Worm (Caenorhabditis elegans) whole organism, L1 larva: Measurements from ENCODE around the gene F13H8.8.

ENCODE experiments used
- ama-1 ChIP-seq: fragments of 150-350 bp; optimal IDR thresholded peaks from 2 replicates; lab custom pipeline; 2014
- ceh-82 ChIP-seq, 3 experiments: fragments of 150-350 bp in 1 of 3; sonication (generic microtip) in 2 of 3; optimal IDR thresholded peaks; 2 replicates each; lab custom pipeline; 2014 to 2017; ENCODE audit warnings: missing biosample characterization in 3 of 3, missing genetic modification characterization in 3 of 3
- ces-1 ChIP-seq: fragments of 150-350 bp; optimal IDR thresholded peaks from 2 replicates; lab custom pipeline; 2014; ENCODE audit warnings: missing biosample characterization, missing genetic modification reagents, missing genetic modification characterization
- fkh-10 ChIP-seq: sonication (generic microtip); optimal IDR thresholded peaks from 2 replicates; lab custom pipeline; 2017; ENCODE audit warnings: missing biosample characterization, missing genetic modification reagents, missing genetic modification characterization
- lin-39 ChIP-seq: fragments of 150-350 bp; optimal IDR thresholded peaks from 2 replicates; lab custom pipeline; 2014; ENCODE audit warnings: missing biosample characterization, missing genetic modification reagents, missing genetic modification characterization
- mdl-1 ChIP-seq, 2 experiments: fragments of 150-350 bp; optimal IDR thresholded peaks; 2 replicates each; lab custom pipeline; 2014 to 2017; ENCODE audit warnings: missing biosample characterization in 2 of 2, missing genetic modification characterization in 2 of 2, inconsistent platforms in 1 of 2
- nhr-11 ChIP-seq: fragments of 150-350 bp; optimal IDR thresholded peaks from 2 replicates; lab custom pipeline; 2014; ENCODE audit warnings: missing biosample characterization, missing genetic modification characterization
- nhr-237 ChIP-seq: fragments of 150-350 bp; optimal IDR thresholded peaks from 2 replicates; lab custom pipeline; 2014; ENCODE audit warnings: missing biosample characterization, missing genetic modification characterization
- snpc-4 ChIP-seq: fragments of 150-350 bp; optimal IDR thresholded peaks from 2 replicates; lab custom pipeline; 2014; ENCODE audit warnings: missing biosample characterization, missing genetic modification characterization
- sup-37 ChIP-seq: fragments of 200-800 bp; sonication (Bioruptor generic); optimal IDR thresholded peaks from 2 replicates; lab custom pipeline; 2018; ENCODE audit warnings: mild to moderate bottlenecking, missing genetic modification characterization, missing compliant biosample characterization
- tbx-2 ChIP-seq: sonication (generic microtip); optimal IDR thresholded peaks from 2 replicates; lab custom pipeline; 2016; ENCODE audit warnings: missing genetic modification characterization, missing compliant biosample characterization

DNA sequence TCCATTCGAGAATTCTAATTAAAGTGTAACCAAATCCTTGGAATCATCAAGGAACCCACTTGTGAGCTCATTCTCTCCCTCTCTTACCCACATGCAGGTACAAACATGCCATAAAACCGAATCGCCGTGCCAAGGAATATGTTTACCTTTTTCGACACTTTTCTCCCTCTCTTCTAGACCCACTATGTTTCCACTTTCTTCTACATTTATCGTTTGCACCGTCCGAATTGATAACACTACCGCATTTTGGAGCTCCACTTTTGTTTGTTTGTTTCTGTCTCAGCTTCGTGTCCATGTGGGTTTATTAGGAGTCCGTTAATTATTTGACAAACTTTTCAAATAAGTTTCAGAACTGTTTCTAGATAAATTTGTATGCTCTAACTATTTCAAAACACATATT is 14.0 kb upstream of the F13H8.8 start:
- TF ChIP-seq ceh-82 (tag; optimal IDR thresholded peaks at IDR 0.05; lab: Kevin White, UChicago) (no peak), sup-37 (GFP tag; lab: Kevin White, UChicago) (no peak), ces-1 (no peak), snpc-4 (tag; lab: Kevin White, UChicago) (no peak), nhr-11 (tag; lab: Kevin White, UChicago) (no peak), mdl-1 (tag; optimal IDR thresholded peaks at IDR 0.05; lab: Kevin White, UChicago) (no peak), tbx-2 (no peak), nhr-237 (tag; lab: Kevin White, UChicago) (no peak), lin-39 (no peak), fkh-10 (no peak), ama-1 (lab: Kevin White, UChicago) (no peak)
